Worm (Caenorhabditis elegans): ENCODE results near the gene spp-4.
A peak's percentile ranks its signal among the peaks of the same experiment; 100 is the strongest.
"Not testable (repeated sequence)": the region's sequence is repeated elsewhere in the genome, so short reads cannot be mapped to it uniquely, and the experiment has no call there.

spp-4 gene

ce11 chrX:7318639-7319038 is at the start of gene spp-4:
spp-4 (minus strand) TSS chrX:7318756.
- TF ChIP-seq hlh-11 (tag; optimal IDR thresholded peaks at IDR 0.05) = peak; percentile 3
- TF ChIP-seq dmd-6 (GFP tag; IDR thresholded peaks at IDR 0.05) = peak; percentile 62
- TF ChIP-seq mdt-29 (GFP tag; IDR thresholded peaks at IDR 0.05) = no peak
- no peak for TF ChIP-seq ZK337.2 (GFP tag; IDR thresholded peaks at IDR 0.05)
- TF ChIP-seq ceh-32 (tag; optimal IDR thresholded peaks at IDR 0.05; ENCODE audit: poor library complexity) = no peak
- TF ChIP-seq mxl-3 (GFP tag; optimal IDR thresholded peaks at IDR 0.05) = no peak
- TF ChIP-seq R02D3.7 (tag; optimal IDR thresholded peaks at IDR 0.05) = no peak
- no peak for TF ChIP-seq daf-16 (GFP tag; optimal IDR thresholded peaks at IDR 0.05)
- TF ChIP-seq daf-16 (tag; optimal IDR thresholded peaks at IDR 0.05) = peak; percentile 78
- no peak for TF ChIP-seq unc-62 (GFP tag; optimal IDR thresholded peaks at IDR 0.05 in 1 of 2)
- TF ChIP-seq unc-62 (tag; optimal IDR thresholded peaks at IDR 0.05) = no peak
- no peak for TF ChIP-seq F49E8.2 (tag; optimal IDR thresholded peaks at IDR 0.05; ENCODE audit: borderline replicate concordance)
- no peak for TF ChIP-seq nhr-102 (tag; optimal IDR thresholded peaks at IDR 0.05)
- no peak for TF ChIP-seq cey-2 (tag; optimal IDR thresholded peaks at IDR 0.05; ENCODE audit: borderline replicate concordance, insufficient read depth)

DNA sequence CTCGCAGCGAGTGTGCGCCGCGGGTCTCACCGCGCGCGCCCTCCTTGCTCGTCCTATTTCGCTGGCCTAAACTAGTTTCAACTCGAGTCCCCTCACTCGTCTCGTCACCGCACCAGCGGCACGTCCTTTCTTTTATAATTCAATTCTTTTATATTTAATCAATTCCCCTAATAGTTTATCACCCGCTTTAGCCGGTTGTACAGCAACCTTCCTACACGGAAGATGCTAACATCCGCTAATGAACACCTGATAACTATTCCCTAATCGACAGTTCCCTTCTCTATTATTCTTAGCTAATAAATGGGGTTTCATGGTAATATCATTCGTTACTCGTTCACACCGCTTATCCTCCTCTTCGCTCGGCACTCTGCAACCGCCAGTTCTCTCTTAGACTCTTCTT is 46.7 kb upstream of the spp-4 start, which contains the start of gene C56G3.2:
Gene C56G3.2, plus strand, starts transcription at position 301 of the 400 bp plus-strand sequence.
- not testable (repeated sequence) for TF ChIP-seq mxl-2 (GFP tag; conservative IDR thresholded peaks at IDR 0.05); egl-43 (GFP tag; IDR thresholded peaks at IDR 0.05); hmg-1.1 (GFP tag; IDR thresholded peaks at IDR 0.05)

DNA sequence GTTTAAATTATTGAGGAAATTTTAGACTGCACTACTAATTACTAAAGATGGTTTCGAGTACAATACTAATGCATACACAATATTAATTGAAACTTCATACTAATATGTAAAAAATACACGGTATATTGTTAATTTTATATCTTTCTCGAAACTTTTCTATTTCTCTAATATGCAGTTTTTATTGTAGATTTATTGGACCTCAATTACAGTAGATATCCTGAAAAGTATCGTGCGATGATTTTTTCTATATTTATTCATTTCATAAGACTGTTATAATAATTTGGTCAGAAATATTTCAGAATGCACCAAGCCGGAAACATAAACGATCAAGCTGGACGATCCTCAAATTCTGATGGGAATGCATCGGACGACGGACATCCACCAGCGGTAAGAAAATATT is 25.2 kb upstream of the spp-4 start, which contains the start of gene C07D8.5:
Gene C07D8.5, plus strand, starts transcription at position 301 of the 400 bp plus-strand sequence.
- TF ChIP-seq zip-11 (GFP tag; IDR thresholded peaks at IDR 0.05) = no peak
- no peak for TF ChIP-seq cey-2 (tag; optimal IDR thresholded peaks at IDR 0.05; ENCODE audit: borderline replicate concordance, insufficient read depth)
- no peak for TF ChIP-seq lsy-2 (tag; optimal IDR thresholded peaks at IDR 0.05)
- TF ChIP-seq ces-1 (GFP tag; optimal IDR thresholded peaks at IDR 0.05) = no peak
- no peak for TF ChIP-seq Y48G9A.11 (GFP tag; IDR thresholded peaks at IDR 0.05)
- TF ChIP-seq nhr-48 (tag; optimal IDR thresholded peaks at IDR 0.05) = no peak
- no peak for TF ChIP-seq fos-1 (tag; optimal IDR thresholded peaks at IDR 0.05)
- TF ChIP-seq zip-2 (tag; optimal IDR thresholded peaks at IDR 0.05) = no peak
- no peak for TF ChIP-seq lin-13 (GFP tag; optimal IDR thresholded peaks at IDR 0.05)
- no peak for TF ChIP-seq T26A8.4 (GFP tag; IDR thresholded peaks at IDR 0.05)
- TF ChIP-seq hlh-30 (tag; optimal IDR thresholded peaks at IDR 0.05; ENCODE audit: insufficient read depth) = no peak
- TF ChIP-seq nhr-76 (tag; optimal IDR thresholded peaks at IDR 0.05) = no peak
- TF ChIP-seq lin-1 (GFP tag; IDR thresholded peaks at IDR 0.05) = no peak
- no peak for TF ChIP-seq egl-27 (tag; optimal IDR thresholded peaks at IDR 0.05)
- TF ChIP-seq unc-39 (tag; optimal IDR thresholded peaks at IDR 0.05) = no peak
- TF ChIP-seq F49E8.2 (tag; optimal IDR thresholded peaks at IDR 0.05; ENCODE audit: borderline replicate concordance) = no peak
- no peak for TF ChIP-seq nhr-237 (tag; optimal IDR thresholded peaks at IDR 0.05)
- TF ChIP-seq egl-43 (GFP tag; IDR thresholded peaks at IDR 0.05) = no peak
- TF ChIP-seq snpc-4 (tag; optimal IDR thresholded peaks at IDR 0.05) = no peak

DNA sequence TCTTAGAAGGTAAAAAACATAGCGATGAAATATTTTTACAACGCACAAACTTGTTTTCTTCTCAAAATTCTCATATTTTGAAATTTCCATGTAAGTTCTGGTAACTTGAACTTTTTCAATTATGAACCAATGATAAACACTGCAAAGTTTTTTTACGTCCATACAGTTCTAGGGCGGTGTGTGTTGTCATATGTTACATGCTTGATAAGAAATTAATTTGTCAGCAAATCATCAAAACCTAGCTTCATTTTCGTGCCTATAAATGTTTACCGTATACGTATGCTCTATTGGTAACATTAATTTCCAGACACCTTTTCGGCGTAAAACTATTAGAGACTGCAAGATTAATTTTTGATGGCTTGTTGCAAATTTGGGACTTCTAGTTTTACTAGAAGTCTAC is 24.7 kb upstream of the spp-4 start:
- TF ChIP-seq daf-16 (GFP tag; optimal IDR thresholded peaks at IDR 0.05) = no peak
- TF ChIP-seq daf-16 (tag; optimal IDR thresholded peaks at IDR 0.05) = peak; percentile 90
- TF ChIP-seq pqm-1 (tag; optimal IDR thresholded peaks at IDR 0.05) = peak; percentile 80
- TF ChIP-seq dmd-9 (GFP tag; IDR thresholded peaks at IDR 0.05) = no peak
- no peak for TF ChIP-seq ceh-20 (GFP tag; IDR thresholded peaks at IDR 0.05)
- no peak for TF ChIP-seq ZK546.5 (tag; optimal IDR thresholded peaks at IDR 0.05)
- TF ChIP-seq nhr-25 (tag; optimal IDR thresholded peaks at IDR 0.05; ENCODE audit: borderline replicate concordance, insufficient read depth) = no peak
- TF ChIP-seq ztf-7 (tag; optimal IDR thresholded peaks at IDR 0.05) = no peak
- no peak for TF ChIP-seq php-3 (GFP tag; IDR thresholded peaks at IDR 0.05)
- no peak for TF ChIP-seq zfp-2 (tag; optimal IDR thresholded peaks at IDR 0.05)
- TF ChIP-seq saeg-2 (GFP tag; IDR thresholded peaks at IDR 0.05) = no peak
- no peak for TF ChIP-seq egl-27 (tag; optimal IDR thresholded peaks at IDR 0.05)
- peak; percentile 8 for TF ChIP-seq hlh-30 (tag; optimal IDR thresholded peaks at IDR 0.05; ENCODE audit: insufficient read depth)
- TF ChIP-seq spr-3 (GFP tag; optimal IDR thresholded peaks at IDR 0.05) = no peak
- TF ChIP-seq sdz-12 (GFP tag; optimal IDR thresholded peaks at IDR 0.05) = no peak
- TF ChIP-seq ceh-44 (GFP tag; IDR thresholded peaks at IDR 0.05) = no peak
- no peak for TF ChIP-seq zip-11 (GFP tag; IDR thresholded peaks at IDR 0.05)
- TF ChIP-seq lin-15B (tag; optimal IDR thresholded peaks at IDR 0.05) = no peak
- no peak for TF ChIP-seq F37D6.2 (tag; optimal IDR thresholded peaks at IDR 0.05)

Measured in whole organism, L4 larva.